Worm (Caenorhabditis elegans): ENCODE results near the gene C07G2.5.

- TF ChIP-seq nhr-48 (tag; optimal IDR thresholded peaks at IDR 0.05) (no peak), zip-2 (tag; optimal IDR thresholded peaks at IDR 0.05) (no peak), fos-1 (tag; optimal IDR thresholded peaks at IDR 0.05) (no peak), F10B5.3 (tag; optimal IDR thresholded peaks at IDR 0.05) (no peak), dve-1 (tag; optimal IDR thresholded peaks at IDR 0.05; ENCODE audit: insufficient read depth) (peak; percentile 41)
These were observed 7.3 kb upstream of the C07G2.5 start for ce11 chrIII:4506140-4506539.

Measured in whole organism, L4 larva.